Worm (Caenorhabditis elegans) whole organism, L1 larva: Measurements from ENCODE around the gene evl-18.

Experiments
- C04F5.9 ChIP-seq: sonication (generic microtip); optimal IDR thresholded peaks from 2 replicates; lab custom pipeline; 2016; ENCODE audit warnings: missing genetic modification characterization, missing compliant biosample characterization
- C16A3.4 ChIP-seq: fragments of 150-350 bp; optimal IDR thresholded peaks from 2 replicates; lab custom pipeline; 2014; ENCODE audit warnings: missing biosample characterization, missing genetic modification characterization
- C34B4.2 ChIP-seq: sonication (generic microtip); optimal IDR thresholded peaks from 2 replicates; lab custom pipeline; 2017; ENCODE audit warnings: mild to moderate bottlenecking, missing genetic modification characterization, missing compliant biosample characterization
- F16B12.6 ChIP-seq: fragments of 150-350 bp; optimal IDR thresholded peaks from 2 replicates; lab custom pipeline; 2014; ENCODE audit warnings: missing biosample characterization, missing genetic modification characterization
- Y116A8C.19 ChIP-seq: sonication (generic microtip); optimal IDR thresholded peaks from 2 replicates; lab custom pipeline; 2016; ENCODE audit warnings: missing compliant biosample characterization, missing genetic modification characterization, borderline replicate concordance
- aha-1 ChIP-seq: fragments of 150-350 bp; optimal IDR thresholded peaks from 2 replicates; lab custom pipeline; 2014; ENCODE audit warnings: missing biosample characterization, missing genetic modification characterization
- alr-1 ChIP-seq: fragments of 200-800 bp; sonication (Bioruptor generic); optimal IDR thresholded peaks from 2 replicates; lab custom pipeline; 2018; ENCODE audit warnings: borderline replicate concordance, mild to moderate bottlenecking, missing genetic modification characterization, missing compliant biosample characterization
- aly-2 ChIP-seq: fragments of 150-350 bp; optimal IDR thresholded peaks from 2 replicates; lab custom pipeline; 2014; ENCODE audit warnings: missing biosample characterization, missing genetic modification characterization
- ama-1 ChIP-seq: fragments of 150-350 bp; optimal IDR thresholded peaks from 2 replicates; lab custom pipeline; 2014
- blmp-1 ChIP-seq: fragments of 150-350 bp; optimal IDR thresholded peaks from 2 replicates; lab custom pipeline; 2014; ENCODE audit warnings: missing biosample characterization, missing genetic modification characterization
- ceh-63 ChIP-seq: fragments of 200-800 bp; sonication (Bioruptor generic); optimal IDR thresholded peaks from 2 replicates; lab custom pipeline; 2018; ENCODE audit warnings: mild to moderate bottlenecking, missing genetic modification characterization, missing compliant biosample characterization
- ceh-8 ChIP-seq: fragments of 200-800 bp; sonication (Bioruptor generic); optimal IDR thresholded peaks from 2 replicates; lab custom pipeline; 2018; ENCODE audit warnings: mild to moderate bottlenecking, missing genetic modification characterization, moderate library complexity, missing compliant biosample characterization
- ceh-82 ChIP-seq, 3 experiments: fragments of 150-350 bp in 1 of 3; sonication (generic microtip) in 2 of 3; optimal IDR thresholded peaks; 2 replicates each; lab custom pipeline; 2014 to 2017; ENCODE audit warnings: missing biosample characterization in 3 of 3, missing genetic modification characterization in 3 of 3
- ceh-88 ChIP-seq: fragments of 200-800 bp; sonication (Bioruptor generic); IDR thresholded peaks from 2 replicates; pipeline ENCODE4 v1.3.6; 2022; ENCODE audit warnings: missing genetic modification characterization, missing compliant biosample characterization
- dpl-1 ChIP-seq, 3 experiments: fragments of 150-350 bp in 2 of 3; sonication (generic microtip) in 1 of 3; optimal IDR thresholded peaks; 2 replicates each; lab custom pipeline; 2014 to 2017; ENCODE audit warnings: missing biosample characterization in 3 of 3, missing genetic modification characterization in 3 of 3, missing genetic modification reagents in 3 of 3
- efl-1 ChIP-seq, 4 experiments: fragments of 150-350 bp; optimal IDR thresholded peaks in 3 of 4; peaks in 1 of 4; 1 replicate in 1 of 4; 2 replicates in 3 of 4; lab custom pipeline; 2014; ENCODE audit warnings: missing biosample characterization in 2 of 4, missing genetic modification characterization in 2 of 4, missing genetic modification reagents in 2 of 4
- efl-3 ChIP-seq: fragments of 200-800 bp; sonication (Bioruptor generic); optimal IDR thresholded peaks from 2 replicates; lab custom pipeline; 2018; ENCODE audit warnings: mild to moderate bottlenecking, missing genetic modification characterization, missing compliant biosample characterization
- egl-13 ChIP-seq: sonication (generic microtip); optimal IDR thresholded peaks from 2 replicates; lab custom pipeline; 2016; ENCODE audit warnings: missing genotype, missing genetic modification reagents, missing genetic modification characterization, missing compliant biosample characterization
- elt-3 ChIP-seq, 6 experiments: fragments of 150-350 bp in 1 of 6; sonication (generic microtip); optimal IDR thresholded peaks; 2 replicates each; lab custom pipeline; 2017 to 2018; ENCODE audit warnings: missing biosample characterization in 6 of 6, missing genetic modification characterization in 6 of 6, inconsistent platforms in 1 of 6
- fkh-10 ChIP-seq: sonication (generic microtip); optimal IDR thresholded peaks from 2 replicates; lab custom pipeline; 2017; ENCODE audit warnings: missing biosample characterization, missing genetic modification reagents, missing genetic modification characterization
- fkh-8 ChIP-seq: sonication (generic microtip); optimal IDR thresholded peaks from 2 replicates; lab custom pipeline; 2016; ENCODE audit warnings: mild to moderate bottlenecking, missing genetic modification characterization, missing compliant biosample characterization
- fos-1 ChIP-seq: fragments of 150-350 bp; optimal IDR thresholded peaks from 2 replicates; lab custom pipeline; 2014; ENCODE audit warnings: missing biosample characterization, missing genetic modification characterization
- hlh-17 ChIP-seq: fragments of 200-800 bp; sonication (Bioruptor generic); optimal IDR thresholded peaks from 2 replicates; lab custom pipeline; 2018; ENCODE audit warnings: missing genetic modification characterization, mild to moderate bottlenecking, missing compliant biosample characterization, moderate library complexity, borderline replicate concordance
- hlh-4 ChIP-seq: sonication (generic microtip); optimal IDR thresholded peaks from 2 replicates; lab custom pipeline; 2016; ENCODE audit warnings: mild to moderate bottlenecking, missing genetic modification characterization, missing compliant biosample characterization
- isw-1 ChIP-seq: fragments of 200-800 bp; sonication (Bioruptor generic); IDR thresholded peaks from 2 replicates; pipeline ENCODE4 v1.3.6; 2022; ENCODE audit warnings: missing genetic modification characterization, missing compliant biosample characterization
- jun-1 ChIP-seq: fragments of 150-350 bp; optimal IDR thresholded peaks from 2 replicates; lab custom pipeline; 2014; ENCODE audit warnings: missing biosample characterization, missing genetic modification reagents, missing genetic modification characterization
- lin-35 ChIP-seq, 2 experiments: fragments of 150-350 bp; optimal IDR thresholded peaks; 2 replicates each; lab custom pipeline; 2014; ENCODE audit warnings: missing biosample characterization in 2 of 2, missing genetic modification characterization in 2 of 2, missing genetic modification reagents in 2 of 2
- lin-39 ChIP-seq: fragments of 150-350 bp; optimal IDR thresholded peaks from 2 replicates; lab custom pipeline; 2014; ENCODE audit warnings: missing biosample characterization, missing genetic modification reagents, missing genetic modification characterization
- mab-9 ChIP-seq: fragments of 200-800 bp; sonication (Bioruptor generic); IDR thresholded peaks from 2 replicates; pipeline ENCODE4 v1.3.6; 2022; ENCODE audit warnings: missing genetic modification reagents, missing genetic modification characterization, missing compliant biosample characterization
- mdl-1 ChIP-seq, 2 experiments: fragments of 150-350 bp; optimal IDR thresholded peaks; 2 replicates each; lab custom pipeline; 2014 to 2017; ENCODE audit warnings: missing biosample characterization in 2 of 2, missing genetic modification characterization in 2 of 2, inconsistent platforms in 1 of 2
- nhr-11 ChIP-seq: fragments of 150-350 bp; optimal IDR thresholded peaks from 2 replicates; lab custom pipeline; 2014; ENCODE audit warnings: missing biosample characterization, missing genetic modification characterization
- nhr-19 ChIP-seq: fragments of 200-800 bp; sonication (Bioruptor generic); conservative IDR thresholded peaks from 2 replicates; pipeline ENCODE4 v1.3.6; 2022; ENCODE audit warnings: missing genetic modification characterization, missing compliant biosample characterization
- nhr-20 ChIP-seq: sonication (generic microtip); optimal IDR thresholded peaks from 2 replicates; lab custom pipeline; 2016; ENCODE audit warnings: mild to moderate bottlenecking, missing genetic modification characterization, missing compliant biosample characterization
- nhr-237 ChIP-seq: fragments of 150-350 bp; optimal IDR thresholded peaks from 2 replicates; lab custom pipeline; 2014; ENCODE audit warnings: missing biosample characterization, missing genetic modification characterization
- nhr-28 ChIP-seq: fragments of 150-350 bp; optimal IDR thresholded peaks from 2 replicates; lab custom pipeline; 2014; ENCODE audit warnings: missing biosample characterization, missing genetic modification characterization
- nhr-76 ChIP-seq: sonication (generic microtip); optimal IDR thresholded peaks from 2 replicates; lab custom pipeline; 2017; ENCODE audit warnings: missing biosample characterization, missing genetic modification characterization
- nhr-77 ChIP-seq: fragments of 150-350 bp; optimal IDR thresholded peaks from 2 replicates; lab custom pipeline; 2014; ENCODE audit warnings: missing biosample characterization, missing genetic modification characterization
- nhr-84 ChIP-seq: sonication (generic microtip); optimal IDR thresholded peaks from 2 replicates; lab custom pipeline; 2017; ENCODE audit warnings: missing biosample characterization, missing genetic modification characterization
- nhr-85 ChIP-seq: sonication (generic microtip); peaks from one replicate; lab custom pipeline; 2016; ENCODE audit warnings: missing genetic modification characterization, inconsistent platforms, missing compliant biosample characterization
- nhr-90 ChIP-seq: sonication (generic microtip); optimal IDR thresholded peaks from 2 replicates; lab custom pipeline; 2016; ENCODE audit warnings: mild to moderate bottlenecking, missing genetic modification characterization, missing compliant biosample characterization; ENCODE audit not compliant: poor library complexity
- pax-3 ChIP-seq: fragments of 200-800 bp; sonication (Bioruptor generic); optimal IDR thresholded peaks from 2 replicates; lab custom pipeline; 2018; ENCODE audit warnings: mild to moderate bottlenecking, missing genetic modification characterization, moderate library complexity, missing compliant biosample characterization
- pqm-1 ChIP-seq: sonication (generic microtip); optimal IDR thresholded peaks from 3 replicates; lab custom pipeline; 2017; ENCODE audit warnings: missing biosample characterization, missing genetic modification characterization
- snpc-4 ChIP-seq: fragments of 150-350 bp; optimal IDR thresholded peaks from 2 replicates; lab custom pipeline; 2014; ENCODE audit warnings: missing biosample characterization, missing genetic modification characterization
- sptf-1 ChIP-seq: fragments of 150-350 bp; optimal IDR thresholded peaks from 2 replicates; lab custom pipeline; 2014; ENCODE audit warnings: missing biosample characterization, missing genetic modification characterization
- swsn-7 ChIP-seq: sonication (generic microtip); optimal IDR thresholded peaks from 2 replicates; lab custom pipeline; 2016; ENCODE audit warnings: missing genetic modification characterization, missing compliant biosample characterization
- tbx-2 ChIP-seq: sonication (generic microtip); optimal IDR thresholded peaks from 2 replicates; lab custom pipeline; 2016; ENCODE audit warnings: missing genetic modification characterization, missing compliant biosample characterization
- unc-62 ChIP-seq: fragments of 150-350 bp; optimal IDR thresholded peaks from 2 replicates; lab custom pipeline; 2014; ENCODE audit warnings: missing biosample characterization, missing genetic modification reagents, missing genetic modification characterization
- unc-98 ChIP-seq: fragments of 200-800 bp; sonication (Bioruptor generic); IDR thresholded peaks from 2 replicates; pipeline ENCODE4 v1.3.6; 2022; ENCODE audit warnings: missing genetic modification characterization, missing compliant biosample characterization
- vab-15 ChIP-seq: sonication (generic microtip); optimal IDR thresholded peaks from 2 replicates; lab custom pipeline; 2017; ENCODE audit warnings: missing genotype, mild to moderate bottlenecking, missing genetic modification characterization, missing compliant biosample characterization
- zag-1 ChIP-seq: fragments of 150-350 bp; optimal IDR thresholded peaks from 2 replicates; lab custom pipeline; 2014; ENCODE audit warnings: missing biosample characterization, missing genetic modification characterization
- zip-4 ChIP-seq: fragments of 200-800 bp; sonication (Bioruptor generic); optimal IDR thresholded peaks from 2 replicates; lab custom pipeline; 2018; ENCODE audit warnings: mild to moderate bottlenecking, missing genetic modification characterization, moderate library complexity, missing compliant biosample characterization
- ztf-11 ChIP-seq, 2 experiments: sonication (generic microtip); optimal IDR thresholded peaks; 2 replicates each; lab custom pipeline; 2016 to 2017; ENCODE audit warnings: missing genetic modification characterization in 2 of 2, missing biosample characterization in 1 of 2, missing compliant biosample characterization in 1 of 2
- ztf-4 ChIP-seq: fragments of 150-350 bp; optimal IDR thresholded peaks from 2 replicates; lab custom pipeline; 2014; ENCODE audit warnings: missing biosample characterization, missing genetic modification characterization

Gene evl-18

DNA sequence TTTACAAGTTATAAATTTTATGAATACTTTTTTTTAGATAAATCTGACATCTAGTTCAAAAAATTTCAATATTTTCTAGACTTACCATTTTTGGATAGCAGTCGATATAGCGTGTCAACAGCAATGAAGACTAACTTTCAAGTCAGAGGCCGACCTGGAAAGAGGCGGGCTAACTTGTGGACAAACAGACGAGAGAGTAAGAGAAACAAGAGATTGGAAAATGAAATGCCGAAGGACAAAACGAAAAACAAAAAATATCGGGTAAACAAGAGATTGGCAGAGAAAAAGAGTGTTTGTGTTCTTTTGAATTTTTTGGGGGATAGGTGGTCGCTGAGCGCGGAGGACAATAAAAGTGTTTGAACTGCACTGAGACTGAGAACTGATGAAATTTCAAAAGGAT, 38.3 kb upstream of the evl-18 start, which contains the start of gene lec-4 (continued):
- TF ChIP-seq swsn-7: peak; percentile 17
- TF ChIP-seq efl-1 (optimal IDR thresholded peaks at IDR 0.05; lab: Kevin White, UChicago): peak; percentile 27 to 48
- TF ChIP-seq efl-1 (GFP tag; optimal IDR thresholded peaks at IDR 0.05 in 1 of 2; lab: Kevin White, UChicago): peak in 1 of 2 experiments; percentile 25
- TF ChIP-seq tbx-2: peak; percentile 30
- peak; percentile 7 for TF ChIP-seq nhr-237 (tag; lab: Kevin White, UChicago)
- TF ChIP-seq fkh-8 (tag; lab: Kevin White, UChicago): peak; percentile 12
- TF ChIP-seq nhr-19 (GFP tag; lab: Robert Waterston, UW): 0 out of 2 replicates have a peak, but pooled peaks have one; percentile 6
- no peak for TF ChIP-seq ceh-63 (GFP tag; lab: Kevin White, UChicago)
- TF ChIP-seq sptf-1: no peak
- no peak for TF ChIP-seq aha-1
- TF ChIP-seq unc-62 (GFP tag; lab: Kevin White, UChicago): no peak
- peak; percentile 19 for TF ChIP-seq F16B12.6 (tag; lab: Kevin White, UChicago)
- TF ChIP-seq vab-15 (tag; lab: Kevin White, UChicago): no peak
- no peak for TF ChIP-seq C04F5.9
- no peak for TF ChIP-seq nhr-11 (tag; lab: Kevin White, UChicago)
- TF ChIP-seq ztf-4 (tag; lab: Kevin White, UChicago): no peak
- no peak for TF ChIP-seq hlh-17
- TF ChIP-seq pax-3 (tag; lab: Kevin White, UChicago): no peak
- peak; percentile 21 to 38 for TF ChIP-seq lin-35 (GFP tag; optimal IDR thresholded peaks at IDR 0.05; lab: Kevin White, UChicago)
- TF ChIP-seq Y116A8C.19 (tag; lab: Kevin White, UChicago): no peak
- no peak for TF ChIP-seq ama-1 (lab: Kevin White, UChicago)
- no peak for TF ChIP-seq nhr-28 (tag; lab: Kevin White, UChicago)
- peak in 1 of 2 experiments; percentile 20 for TF ChIP-seq mdl-1 (tag; optimal IDR thresholded peaks at IDR 0.05; lab: Kevin White, UChicago)
- TF ChIP-seq efl-3 (GFP tag; lab: Kevin White, UChicago): no peak
- no peak for TF ChIP-seq hlh-4 (tag; lab: Kevin White, UChicago)
- TF ChIP-seq dpl-1 (GFP tag; optimal IDR thresholded peaks at IDR 0.05; lab: Kevin White, UChicago): peak; percentile 26 to 45 (median 28)
- no peak for TF ChIP-seq fkh-10 (GFP tag; lab: Kevin White, UChicago)
- no peak for TF ChIP-seq ceh-88 (GFP tag; lab: Robert Waterston, UW)
- TF ChIP-seq nhr-85 (tag; lab: Kevin White, UChicago): peak; percentile 86
- no peak for TF ChIP-seq nhr-90 (tag; lab: Kevin White, UChicago)
- TF ChIP-seq aly-2: no peak
- no peak for TF ChIP-seq nhr-76
- TF ChIP-seq zag-1 (tag; lab: Kevin White, UChicago): no peak
- TF ChIP-seq nhr-20 (tag; lab: Kevin White, UChicago): peak; percentile 57
- TF ChIP-seq fos-1 (tag; lab: Kevin White, UChicago): peak; percentile 35
- TF ChIP-seq ceh-8: no peak
- TF ChIP-seq ztf-11 (tag; optimal IDR thresholded peaks at IDR 0.05; lab: Kevin White, UChicago): no peak
- no peak for TF ChIP-seq pqm-1
- TF ChIP-seq snpc-4 (tag; lab: Kevin White, UChicago): peak; percentile 0
- TF ChIP-seq ceh-82 (tag; optimal IDR thresholded peaks at IDR 0.05; lab: Kevin White, UChicago): peak in 1 of 3 experiments; percentile 28
- no peak for TF ChIP-seq C34B4.2
- no peak for TF ChIP-seq lin-39 (tag; lab: Kevin White, UChicago)
- TF ChIP-seq unc-98 (GFP tag; lab: Robert Waterston, UW): no peak
- TF ChIP-seq isw-1 (GFP tag; lab: Robert Waterston, UW): no peak
- TF ChIP-seq jun-1: peak; percentile 36
- TF ChIP-seq nhr-77: peak; percentile 18
- no peak for TF ChIP-seq mab-9
- peak in 2 of 6 experiments; percentile 5 to 25 for TF ChIP-seq elt-3 (tag; optimal IDR thresholded peaks at IDR 0.05; lab: Kevin White, UChicago)
- TF ChIP-seq C16A3.4 (tag; lab: Kevin White, UChicago): peak; percentile 47
- no peak for TF ChIP-seq egl-13
- TF ChIP-seq nhr-84: no peak
- TF ChIP-seq alr-1 (tag; lab: Kevin White, UChicago): no peak
- TF ChIP-seq blmp-1 (tag; lab: Kevin White, UChicago): peak; percentile 31
- no peak for TF ChIP-seq zip-4 (GFP tag; lab: Kevin White, UChicago)
